Worm (Caenorhabditis elegans) whole organism, L2 larva: Measurements from ENCODE around the gene cutl-12.

Experiments used
- blmp-1 ChIP-seq: sonication (generic microtip); optimal IDR thresholded peaks from 2 replicates; lab custom pipeline; 2017; ENCODE audit warnings: missing genetic modification characterization, mild to moderate bottlenecking, missing compliant biosample characterization, antibody characterized with exemption, moderate library complexity; ENCODE audit not compliant: insufficient read depth
- ceh-82 ChIP-seq: fragments of 150-350 bp; optimal IDR thresholded peaks from 2 replicates; lab custom pipeline; 2014; ENCODE audit warnings: missing biosample characterization, missing genetic modification characterization
- crh-2 ChIP-seq: sonication (generic microtip); optimal IDR thresholded peaks from 2 replicates; lab custom pipeline; 2017; ENCODE audit warnings: missing biosample characterization, missing genetic modification characterization
- elt-1 ChIP-seq: fragments of 150-350 bp; optimal IDR thresholded peaks from 2 replicates; lab custom pipeline; 2014; ENCODE audit warnings: missing biosample characterization, missing genetic modification characterization
- fos-1 ChIP-seq: fragments of 150-350 bp; optimal IDR thresholded peaks from 2 replicates; lab custom pipeline; 2014; ENCODE audit warnings: missing biosample characterization, missing genetic modification characterization
- gmeb-1 ChIP-seq: fragments of 150-350 bp; optimal IDR thresholded peaks from 2 replicates; lab custom pipeline; 2014; ENCODE audit warnings: missing biosample characterization, missing genetic modification characterization
- mdl-1 ChIP-seq, 2 experiments: fragments of 150-350 bp in 1 of 2; sonication (generic microtip) in 1 of 2; optimal IDR thresholded peaks; 2 replicates each; lab custom pipeline; 2017; ENCODE audit warnings: missing biosample characterization in 2 of 2, missing genetic modification characterization in 2 of 2
- nhr-129 ChIP-seq: fragments of 150-350 bp; optimal IDR thresholded peaks from 2 replicates; lab custom pipeline; 2014; ENCODE audit warnings: missing biosample characterization, missing genetic modification characterization
- nhr-237 ChIP-seq: fragments of 150-350 bp; optimal IDR thresholded peaks from 2 replicates; lab custom pipeline; 2014; ENCODE audit warnings: missing biosample characterization, missing genetic modification characterization
- nhr-77 ChIP-seq: fragments of 150-350 bp; optimal IDR thresholded peaks from 2 replicates; lab custom pipeline; 2014; ENCODE audit warnings: missing biosample characterization, missing genetic modification characterization
- sma-3 ChIP-seq: sonication (generic microtip); optimal IDR thresholded peaks from 2 replicates; lab custom pipeline; 2016; ENCODE audit warnings: missing genetic modification reagents, missing genetic modification characterization, missing compliant biosample characterization
- snpc-4 ChIP-seq: fragments of 150-350 bp; optimal IDR thresholded peaks from 2 replicates; lab custom pipeline; 2014; ENCODE audit warnings: missing biosample characterization, missing genetic modification characterization
- ztf-11 ChIP-seq: sonication (generic microtip); optimal IDR thresholded peaks from 2 replicates; lab custom pipeline; 2017; ENCODE audit warnings: missing biosample characterization, missing genetic modification characterization

- TF ChIP-seq blmp-1 (tag; lab: Kevin White, UChicago) (no peak), mdl-1 (tag; optimal IDR thresholded peaks at IDR 0.05; lab: Kevin White, UChicago) (no peak), ceh-82 (tag; lab: Kevin White, UChicago) (no peak), nhr-237 (tag; lab: Kevin White, UChicago) (no peak), crh-2 (tag; lab: Kevin White, UChicago) (no peak), fos-1 (no peak), sma-3 (GFP tag; lab: Kevin White, UChicago) (no peak), nhr-77 (tag; lab: Kevin White, UChicago) (no peak), gmeb-1 (tag; lab: Kevin White, UChicago) (no peak), ztf-11 (no peak), nhr-129 (tag; lab: Kevin White, UChicago) (no peak), snpc-4 (tag; lab: Kevin White, UChicago) (no peak), elt-1 (tag; lab: Kevin White, UChicago) (no peak)
These were observed 45.8 kb downstream of the cutl-12 start for ce11 chrII:8588442-8588841.
